Fruit fly (Drosophila melanogaster) whole organism, embryonic: ENCODE measurements around the gene CG10801.
A peak's percentile ranks its signal among the peaks of the same experiment; 100 is the strongest.

ENCODE experiments used
- Ada2b ChIP-seq: fragments of 200-800 bp; sonication (Bioruptor generic); IDR thresholded peaks from 2 replicates; pipeline ENCODE4 v1.3.6; 2022; ENCODE audit warnings: missing biosample characterization, missing genetic modification characterization
- CG14710 ChIP-seq: fragments of 200-800 bp; sonication (Bioruptor generic); optimal IDR thresholded peaks from 3 replicates; lab custom pipeline; 2019; ENCODE audit warnings: missing biosample characterization, mild to moderate bottlenecking, missing genetic modification characterization, moderate library complexity
- Fer1 ChIP-seq: fragments of 200-800 bp; sonication (Bioruptor generic); optimal IDR thresholded peaks from 2 replicates; lab custom pipeline; 2017; ENCODE audit warnings: missing biosample characterization, mild to moderate bottlenecking, missing genetic modification characterization
- Six4 ChIP-seq: fragments of 200-800 bp; sonication (Bioruptor generic); optimal IDR thresholded peaks from 2 replicates; lab custom pipeline; 2016; ENCODE audit warnings: missing biosample characterization, missing genetic modification characterization
- bsh ChIP-seq, 2 experiments: fragments of 200-800 bp; sonication (Bioruptor generic); optimal IDR thresholded peaks; 2 replicates each; lab custom pipeline; 2017 to 2018; ENCODE audit warnings: mild to moderate bottlenecking in 2 of 2, missing biosample characterization in 2 of 2, missing genetic modification characterization in 2 of 2, moderate library complexity in 1 of 2
- dysf ChIP-seq: fragments of 200-800 bp; sonication (Bioruptor generic); IDR thresholded peaks from 3 replicates; pipeline ENCODE4 v1.3.6; 2022; ENCODE audit warnings: missing biosample characterization, missing genetic modification characterization

dm6 chrX:3431641-3432040, 28.8 kb upstream of the CG10801 start:
- TF ChIP-seq Ada2b (GFP tag; lab: Robert Waterston, UW): peak; percentile 76
- TF ChIP-seq bsh (GFP tag; optimal IDR thresholded peaks at IDR 0.05; lab: Kevin White, UChicago): peak in 1 of 2 experiments; percentile 67
- TF ChIP-seq Six4 (GFP tag; lab: Kevin White, UChicago): peak; percentile 31
- TF ChIP-seq dysf (GFP tag; lab: Robert Waterston, UW): peak; percentile 84
- TF ChIP-seq CG14710 (tag; lab: Kevin White, UChicago): peak; percentile 43
- TF ChIP-seq Fer1: peak; percentile 37
